Fruit fly (Drosophila melanogaster) ovary, adult (tissue): ENCODE data around the gene nej.

Source experiments
- CG17801 ChIP-seq: fragments of 200-800 bp; optimal IDR thresholded peaks from 2 replicates; lab custom pipeline; 2019; ENCODE audit warnings: missing biosample characterization, mild to moderate bottlenecking, missing genetic modification characterization, moderate library complexity; ENCODE audit not compliant: partially characterized antibody

The nej gene

DNA sequence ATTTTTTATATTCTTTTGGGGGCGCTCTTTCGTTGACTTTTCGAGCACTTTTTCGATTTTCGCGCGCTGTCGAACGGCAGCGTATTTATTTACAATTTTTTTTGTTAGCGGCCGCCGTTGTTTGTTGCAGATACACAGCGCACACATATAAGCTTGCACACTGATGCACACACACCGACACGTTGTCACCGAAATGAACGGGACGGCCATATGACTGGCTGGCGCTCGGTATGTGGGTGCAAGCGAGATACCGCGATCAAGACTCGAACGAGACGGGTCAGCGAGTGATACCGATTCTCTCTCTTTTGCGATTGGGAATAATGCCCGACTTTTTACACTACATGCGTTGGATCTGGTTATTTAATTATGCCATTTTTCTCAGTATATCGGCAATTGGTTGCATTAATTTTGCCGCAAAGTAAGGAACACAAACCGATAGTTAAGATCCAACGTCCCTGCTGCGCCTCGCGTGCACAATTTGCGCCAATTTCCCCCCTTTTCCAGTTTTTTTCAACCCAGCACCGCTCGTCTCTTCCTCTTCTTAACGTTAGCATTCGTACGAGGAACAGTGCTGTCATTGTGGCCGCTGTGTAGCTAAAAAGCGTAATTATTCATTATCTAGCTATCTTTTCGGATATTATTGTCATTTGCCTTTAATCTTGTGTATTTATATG is at the start of gene nej:
Gene nej, minus strand, starts transcription at position 521 of the 674 bp plus-strand sequence.
- TF ChIP-seq CG17801 = peak; percentile 25

DNA sequence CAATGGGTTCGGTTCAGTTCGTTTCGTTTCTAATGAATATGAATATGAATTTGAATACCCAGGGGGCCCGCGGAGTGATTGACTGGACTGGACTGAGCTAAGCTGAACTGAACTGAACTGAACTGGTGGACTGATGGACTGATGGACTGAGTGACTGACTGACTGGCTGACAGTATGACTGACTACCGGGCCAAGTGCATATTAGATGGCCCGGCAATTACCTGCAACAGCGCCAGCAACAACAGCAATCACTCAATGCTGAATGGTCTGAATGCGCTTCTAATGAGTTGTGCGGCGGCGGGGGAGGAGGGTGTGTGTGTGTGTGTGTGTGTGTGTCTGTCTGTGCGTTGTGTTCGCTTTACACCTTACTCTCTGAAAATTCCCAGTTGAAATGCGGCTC is 47.9 kb upstream of the nej start:
- TF ChIP-seq CG17801 = no peak

DNA sequence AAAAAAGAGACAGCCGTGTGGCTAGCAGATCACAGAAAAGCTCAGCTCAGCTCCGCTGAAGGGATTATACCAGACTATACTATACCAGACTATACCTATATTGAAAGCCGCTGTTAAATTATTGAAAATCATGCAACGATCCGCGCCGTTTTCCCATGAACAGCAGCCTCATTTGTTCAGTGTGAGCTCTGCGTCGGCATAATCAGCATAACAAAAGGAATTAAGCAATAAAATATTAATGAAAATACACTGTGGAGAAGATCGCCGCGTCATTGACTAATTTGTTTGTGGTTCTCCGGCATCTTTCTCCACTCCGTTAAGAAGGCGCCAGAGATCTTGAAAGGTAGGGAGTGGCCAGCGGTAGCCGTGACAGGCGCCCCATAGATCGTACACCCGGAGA is 46.3 kb upstream of the nej start:
- no peak for TF ChIP-seq CG17801

DNA sequence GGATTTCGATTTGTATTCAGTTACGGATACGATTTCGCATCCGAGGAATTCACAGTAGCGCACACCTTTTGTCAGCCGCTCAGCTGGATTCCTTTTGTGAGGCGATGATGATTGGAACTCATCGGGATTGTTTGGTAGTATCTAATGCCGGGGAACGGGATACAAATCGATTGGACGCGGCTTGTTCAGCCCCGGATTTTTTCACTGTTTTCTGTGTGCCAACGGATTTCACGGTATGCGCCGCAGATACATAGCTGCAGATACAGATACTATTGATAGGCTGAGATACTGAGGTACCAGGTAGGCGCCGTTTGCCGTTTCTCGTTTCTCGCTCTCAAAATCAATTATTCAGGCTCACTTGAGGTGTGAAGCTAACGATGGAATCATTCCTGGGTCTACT is 44.6 kb upstream of the nej start:
- no peak for TF ChIP-seq CG17801

DNA sequence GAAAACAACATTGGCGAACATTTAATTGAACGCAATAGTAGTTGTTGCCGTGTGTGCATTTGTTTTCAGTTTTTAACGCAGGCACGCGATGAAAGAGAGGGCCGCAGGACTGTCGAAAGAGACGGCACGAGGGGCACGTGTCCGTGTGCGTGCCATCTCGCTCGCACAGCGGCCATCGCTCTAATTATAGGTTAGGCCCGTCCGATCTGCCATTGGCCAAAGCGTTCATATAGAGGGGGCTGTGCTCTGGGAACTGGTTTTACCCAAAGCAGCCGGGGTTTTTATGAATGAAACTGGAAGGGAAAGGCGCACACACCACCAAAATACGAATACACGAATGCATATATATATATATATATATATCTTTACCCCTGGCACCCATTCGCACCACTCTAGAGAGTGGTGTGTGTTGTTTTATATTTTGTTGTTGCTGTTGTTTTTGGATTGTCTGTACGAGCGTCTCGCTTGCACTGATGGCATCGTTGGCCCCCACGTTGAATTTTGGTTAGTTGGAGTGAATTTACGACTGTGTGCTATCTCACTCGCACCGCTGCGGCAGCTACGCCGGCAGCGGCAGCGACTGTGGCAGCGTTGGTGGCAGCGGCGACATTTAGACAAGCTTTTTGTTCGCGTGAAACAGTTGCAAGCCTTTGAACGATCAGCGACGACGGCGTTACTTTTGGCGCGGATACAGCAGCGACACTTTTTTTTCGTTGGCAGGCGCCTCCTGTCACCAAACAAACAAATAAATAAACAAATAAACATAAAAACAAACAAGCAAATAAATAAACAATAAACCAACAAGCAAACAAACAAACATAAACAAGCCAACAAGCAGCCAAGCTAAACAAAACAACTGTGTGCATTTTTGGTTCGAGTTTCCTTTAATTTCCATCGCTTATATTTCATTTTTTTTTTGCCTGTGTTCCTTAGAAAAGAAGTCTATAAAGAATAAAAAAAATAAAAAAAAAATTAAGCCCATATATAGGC is 42.4 kb upstream of the nej start, which contains the start of gene Sp1:
Gene Sp1, plus strand, starts transcription at position 636 of the 990 bp plus-strand sequence.
- no peak for TF ChIP-seq CG17801

DNA sequence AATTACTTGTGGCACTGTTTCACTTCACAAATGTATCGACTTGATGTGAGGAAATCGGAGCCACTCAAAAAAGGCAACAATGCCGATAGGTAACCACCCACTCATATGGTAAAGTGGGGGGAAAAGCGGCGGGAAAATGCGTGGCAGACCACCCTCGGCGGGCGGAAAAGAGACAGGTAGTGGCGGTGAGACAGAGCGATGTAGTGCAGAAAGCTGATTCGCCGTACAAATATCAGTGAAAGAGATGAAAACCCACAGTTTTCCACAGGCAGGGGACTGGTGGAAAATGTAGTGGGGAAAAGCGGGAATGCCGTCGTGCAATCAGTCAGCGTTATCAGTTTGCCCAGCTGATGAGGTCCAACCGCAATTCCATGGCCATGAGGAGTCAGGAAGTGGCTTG is 40.4 kb upstream of the nej start:
- TF ChIP-seq CG17801 = no peak

DNA sequence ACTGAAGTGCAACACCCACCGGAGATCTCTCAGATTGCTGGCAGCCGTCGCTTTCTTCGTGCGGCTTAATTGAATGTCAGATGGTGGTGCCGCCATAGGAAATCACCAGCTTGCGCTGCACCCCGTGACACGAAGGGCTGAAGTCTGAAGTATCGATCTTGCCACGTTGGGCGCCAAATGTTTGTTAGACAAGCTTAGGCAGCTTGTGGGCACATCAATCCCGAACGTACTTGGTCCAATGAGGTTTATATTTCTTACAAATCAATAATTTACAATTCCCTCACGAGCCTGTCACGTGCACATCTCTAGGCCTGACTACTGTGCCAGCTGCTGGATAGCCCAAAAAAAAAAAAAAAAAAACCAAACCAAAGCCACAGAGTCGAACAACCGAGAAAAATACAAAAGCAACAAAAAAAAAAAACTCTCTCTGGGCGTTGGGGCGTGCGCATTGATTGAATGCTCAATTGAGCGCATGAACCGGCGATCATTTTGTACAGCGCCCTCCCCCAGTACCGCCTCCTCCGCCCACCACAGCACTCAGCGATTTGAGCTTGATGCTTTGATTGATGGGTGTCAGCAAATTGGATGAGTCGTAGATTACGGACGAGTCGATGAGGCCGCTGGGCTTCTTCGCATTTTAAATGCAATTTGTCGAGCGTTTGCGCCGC is 21.1 kb upstream of the nej start:
- no peak for TF ChIP-seq CG17801

DNA sequence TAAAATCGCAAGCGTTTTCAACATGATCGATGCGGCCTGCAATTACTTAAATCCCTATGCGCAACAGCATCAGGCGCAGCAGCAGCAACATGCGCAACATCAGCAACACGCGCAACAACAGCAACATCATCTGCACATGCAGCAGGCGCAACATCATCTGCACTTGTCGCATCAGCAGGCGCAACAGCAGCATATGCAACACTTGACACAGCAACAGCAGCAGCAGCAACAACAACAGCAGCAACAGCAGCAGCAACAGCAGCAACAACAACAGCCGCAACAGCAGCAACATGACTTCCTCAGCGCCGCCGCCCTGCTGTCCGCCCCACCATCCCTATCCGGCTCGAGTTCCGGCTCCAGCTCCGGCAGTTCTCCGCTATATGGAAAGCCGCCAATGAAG is 7.8 kb upstream of the nej start:
- no peak for TF ChIP-seq CG17801

DNA sequence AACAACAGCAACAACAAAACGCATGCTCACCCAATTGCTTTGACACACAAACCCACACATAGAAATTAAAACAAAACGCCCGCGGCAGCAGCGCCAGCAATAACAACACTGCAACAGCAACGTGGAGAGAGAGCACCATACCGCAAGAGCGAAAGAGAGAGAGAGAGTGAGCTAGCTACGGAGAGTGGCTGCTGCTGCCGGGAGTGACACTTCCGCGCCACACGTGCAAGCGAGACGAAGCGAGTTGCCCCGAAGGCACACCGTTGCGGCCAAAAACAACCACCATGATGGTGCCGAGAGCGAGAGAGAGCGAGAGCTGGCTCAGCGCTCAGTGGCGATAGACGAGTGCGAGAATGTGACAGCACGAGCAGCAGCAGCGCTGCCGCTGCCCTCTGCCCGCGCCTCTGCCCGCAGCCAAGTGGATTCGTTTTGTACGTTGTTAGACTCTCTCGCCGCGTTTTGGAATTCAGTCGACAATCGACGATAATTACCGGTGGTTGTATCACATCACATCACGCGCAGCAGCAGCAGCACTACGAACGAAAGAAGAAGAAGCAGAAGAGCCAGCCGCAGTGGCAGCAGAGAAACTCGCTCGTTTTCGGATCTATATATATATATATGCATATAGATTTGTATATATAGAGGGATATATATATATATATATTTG is 7.0 kb upstream of the nej start, which contains the start of gene btd:
Gene btd, plus strand, starts transcription at position 467 of the 667 bp plus-strand sequence.
- TF ChIP-seq CG17801 = no peak

DNA sequence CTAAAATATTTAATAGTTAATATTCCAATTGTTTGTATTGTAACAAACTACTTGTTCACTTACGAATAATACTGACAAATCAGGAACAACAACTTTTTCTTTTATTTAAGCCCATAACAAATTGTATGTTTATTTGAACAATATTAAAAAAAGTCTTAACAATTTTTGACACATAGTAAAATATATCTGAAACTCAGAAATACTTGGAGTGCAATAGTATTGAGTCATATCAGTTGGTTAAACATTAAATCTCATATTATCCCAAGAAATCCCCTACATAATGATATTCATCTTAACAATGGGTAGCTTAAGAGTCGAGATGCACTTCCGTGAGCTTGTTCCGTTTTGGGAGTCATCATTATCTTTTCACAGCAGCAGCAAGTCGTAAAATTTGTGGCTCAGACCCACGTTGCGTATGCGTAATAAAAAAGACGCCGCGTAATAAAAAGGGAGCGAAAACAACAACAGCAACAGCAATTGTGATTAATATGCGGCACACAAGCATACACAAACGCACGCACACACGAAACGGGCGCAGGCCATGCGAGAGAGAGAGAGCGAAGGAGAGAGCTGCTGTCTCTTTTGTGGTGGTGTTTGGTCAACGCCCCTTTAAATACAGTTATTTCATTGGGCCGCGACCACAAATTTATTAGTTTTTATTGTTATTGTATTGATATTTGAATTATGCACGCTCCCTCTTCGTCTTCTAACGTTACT is 5.6 kb upstream of the nej start:
- no peak for TF ChIP-seq CG17801

DNA sequence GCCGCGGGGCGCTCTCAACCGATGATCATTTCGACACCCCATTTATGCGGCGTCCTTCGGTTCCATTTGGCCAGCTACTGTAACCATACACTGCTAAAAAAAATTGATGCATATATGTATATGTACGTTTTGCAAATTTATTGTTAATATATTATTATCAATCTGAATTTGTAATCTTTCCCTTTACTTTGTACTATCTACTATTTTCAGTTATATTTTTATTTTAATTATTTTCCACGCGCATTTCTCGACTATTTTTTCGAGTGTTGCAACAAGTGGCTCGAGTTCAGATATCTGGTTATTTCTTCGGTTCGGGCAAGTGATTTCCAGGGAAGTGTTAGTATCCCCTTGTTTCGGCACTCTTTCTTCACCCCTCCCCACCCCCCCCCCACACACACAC is 2.3 kb upstream of the nej start:
- no peak for TF ChIP-seq CG17801

DNA sequence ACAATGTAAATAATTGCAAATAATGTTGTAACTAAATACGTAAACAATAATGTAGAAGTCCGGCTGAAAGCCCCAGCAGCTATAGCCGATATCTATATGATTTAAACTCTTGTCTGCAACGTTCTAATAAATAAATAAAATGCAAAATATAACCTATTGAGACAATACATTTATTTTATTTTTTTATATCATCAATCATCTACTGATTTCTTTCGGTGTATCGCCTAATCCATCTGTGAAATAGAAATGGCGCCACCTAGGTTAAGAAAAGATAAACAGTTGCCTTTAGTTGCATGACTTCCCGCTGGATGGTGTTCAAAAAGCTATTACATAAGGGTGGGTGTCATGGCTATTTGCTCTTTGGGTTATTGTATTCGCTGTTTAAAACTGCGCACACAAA is 757 bp upstream of the nej start:
- peak; percentile 97 for TF ChIP-seq CG17801

DNA sequence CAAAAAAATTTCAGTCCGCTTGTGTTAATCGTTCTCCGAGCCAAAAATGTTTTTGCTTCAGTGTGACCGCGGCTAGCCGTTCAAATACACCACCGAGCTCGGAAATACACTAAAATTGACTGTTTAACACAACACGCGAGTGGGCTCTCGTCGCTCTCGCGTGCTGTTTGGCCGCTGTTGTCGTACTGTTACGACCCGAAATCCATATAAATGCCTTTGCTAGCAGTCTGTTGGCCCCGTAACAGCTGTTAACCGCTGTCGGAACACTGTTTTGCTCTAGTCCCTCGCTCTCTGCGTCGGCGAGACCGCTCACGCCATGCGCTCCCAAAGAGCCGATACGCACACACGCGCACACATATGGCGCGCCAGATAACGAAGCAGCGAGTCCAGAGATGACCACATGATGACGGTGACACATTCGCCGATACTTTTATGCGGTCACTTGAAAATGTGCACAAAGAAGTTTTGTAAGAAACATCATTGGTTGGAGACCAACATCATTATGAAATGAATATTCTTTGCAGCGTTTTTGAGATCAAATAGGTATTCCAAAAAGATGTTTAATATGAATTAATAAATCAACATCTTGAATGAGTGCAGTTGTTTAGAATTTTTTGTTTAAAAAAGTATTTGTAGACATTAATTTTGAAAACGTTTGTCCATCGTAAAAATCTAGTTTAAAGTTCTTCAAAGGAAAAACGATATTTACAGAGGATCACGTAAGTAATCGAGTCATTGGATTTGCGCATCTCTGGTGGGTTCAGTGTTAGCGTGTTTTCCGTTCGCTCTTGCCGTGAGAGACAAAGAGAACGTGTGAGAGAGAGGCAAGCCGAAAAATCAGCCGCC is 1.1 kb downstream of the nej start:
- peak; percentile 59 for TF ChIP-seq CG17801

DNA sequence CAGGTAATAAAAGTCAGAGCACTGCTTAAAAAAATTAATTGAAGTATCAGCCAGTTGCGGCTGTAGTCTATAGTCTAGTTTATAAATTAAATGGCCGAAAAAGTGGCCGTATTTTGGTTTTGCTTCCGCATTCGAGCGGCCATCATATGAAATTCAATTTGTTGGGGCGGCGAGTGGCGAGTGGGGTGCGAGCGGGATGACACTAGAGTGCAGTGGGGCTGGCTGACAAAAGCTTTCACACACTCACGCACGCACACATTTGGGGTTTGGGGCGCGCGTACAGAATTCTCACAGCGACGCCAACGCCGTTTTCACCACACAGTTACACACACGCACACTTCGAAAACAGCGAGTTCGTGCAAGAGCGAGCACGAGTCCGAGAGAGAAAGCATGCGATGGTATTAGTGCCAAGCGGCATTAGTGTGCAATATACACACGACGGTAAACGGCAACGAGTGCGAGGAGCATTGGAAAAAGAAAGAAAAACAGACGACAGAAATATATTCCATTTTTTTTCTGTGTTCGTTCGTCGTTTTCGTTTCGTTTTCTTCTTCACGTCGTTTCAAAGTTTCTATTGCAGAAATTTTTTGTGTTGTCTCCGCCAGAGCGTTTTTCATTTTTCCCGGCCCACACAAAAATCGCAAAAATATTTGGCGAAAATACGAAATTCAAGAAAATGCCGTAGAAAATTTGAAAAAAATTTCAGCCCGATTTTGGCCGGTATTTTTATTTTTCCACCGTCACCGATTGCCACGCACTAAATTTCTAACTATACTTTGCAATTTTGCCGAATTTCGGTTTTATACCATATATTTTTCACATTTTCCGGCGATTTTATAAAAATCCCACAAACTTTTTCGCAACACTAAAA is 1.9 kb downstream of the nej start:
- peak; percentile 92 for TF ChIP-seq CG17801
